Fruit fly (Drosophila melanogaster) whole organism, embryonic: ENCODE measurements around the gene Ask1.
A peak's percentile ranks its signal among the peaks of the same experiment; 100 is the strongest.

Source experiments
- Asciz ChIP-seq: fragments of 200-800 bp; sonication (Bioruptor generic); optimal IDR thresholded peaks from 2 replicates; lab custom pipeline; 2017; ENCODE audit warnings: missing biosample characterization, mild to moderate bottlenecking, missing genetic modification characterization, missing genetic modification reagents
- CG11085 ChIP-seq: fragments of 200-800 bp; sonication (Bioruptor generic); IDR thresholded peaks from 2 replicates; pipeline ENCODE4 v1.3.6; 2022; ENCODE audit warnings: missing biosample characterization, missing genetic modification characterization
- CG16863 ChIP-seq: fragments of 200-800 bp; sonication (Bioruptor generic); optimal IDR thresholded peaks from 3 replicates; lab custom pipeline; 2016; ENCODE audit warnings: missing biosample characterization, missing genetic modification characterization
- CG17328 ChIP-seq: fragments of 200-800 bp; sonication (Bioruptor generic); IDR thresholded peaks from 2 replicates; pipeline ENCODE4 v1.3.6; 2022; ENCODE audit warnings: missing biosample characterization, missing genetic modification characterization
- CG17359 ChIP-seq: fragments of 200-800 bp; sonication (Bioruptor generic); optimal IDR thresholded peaks from 3 replicates; lab custom pipeline; 2018; ENCODE audit warnings: missing biosample characterization, mild to moderate bottlenecking, missing genetic modification characterization, moderate library complexity
- CG17385 ChIP-seq: fragments of 200-800 bp; sonication (Bioruptor generic); optimal IDR thresholded peaks from 3 replicates; lab custom pipeline; 2018; ENCODE audit warnings: missing biosample characterization, mild to moderate bottlenecking, missing genetic modification characterization
- CG17612 ChIP-seq: fragments of 200-800 bp; sonication (Bioruptor generic); IDR thresholded peaks from 2 replicates; pipeline ENCODE4 v1.3.6; 2022; ENCODE audit warnings: missing biosample characterization, missing genetic modification characterization
- CG18599 ChIP-seq: fragments of 200-800 bp; sonication (Bioruptor generic); optimal IDR thresholded peaks from 3 replicates; lab custom pipeline; 2017; ENCODE audit warnings: missing biosample characterization, missing genetic modification characterization, mild to moderate bottlenecking, moderate library complexity, missing genetic modification reagents
- CG30403 ChIP-seq: fragments of 200-800 bp; sonication (Bioruptor generic); optimal IDR thresholded peaks from 3 replicates; lab custom pipeline; 2016; ENCODE audit warnings: missing biosample characterization, missing genetic modification characterization
- CG32532 ChIP-seq: fragments of 200-800 bp; sonication (Bioruptor generic); IDR thresholded peaks from 2 replicates; pipeline ENCODE4 v1.3.6; 2022; ENCODE audit warnings: missing biosample characterization, missing genetic modification characterization
- CG33213 ChIP-seq: fragments of 200-800 bp; sonication (Bioruptor generic); optimal IDR thresholded peaks from 3 replicates; lab custom pipeline; 2016; ENCODE audit warnings: missing biosample characterization, missing genetic modification characterization
- CG6254 ChIP-seq: fragments of 200-800 bp; sonication (Bioruptor generic); optimal IDR thresholded peaks from 3 replicates; lab custom pipeline; 2017; ENCODE audit warnings: mild to moderate bottlenecking, missing biosample characterization, missing genetic modification reagents, missing genetic modification characterization
- CG7745 ChIP-seq: fragments of 200-800 bp; sonication (Bioruptor generic); optimal IDR thresholded peaks from 2 replicates; lab custom pipeline; 2018; ENCODE audit warnings: missing biosample characterization, mild to moderate bottlenecking, missing genetic modification characterization, moderate library complexity
- CG8281 ChIP-seq: fragments of 200-800 bp; sonication (Bioruptor generic); optimal IDR thresholded peaks from 2 replicates; lab custom pipeline; 2018; ENCODE audit warnings: missing biosample characterization, mild to moderate bottlenecking, missing genetic modification characterization, moderate library complexity
- CG9932 ChIP-seq: fragments of 200-800 bp; sonication (Bioruptor generic); IDR thresholded peaks from 2 replicates; pipeline ENCODE4 v1.3.6; 2022; ENCODE audit warnings: missing biosample characterization, missing genetic modification characterization
- D ChIP-seq, 2 experiments: fragments of 200-800 bp in 1 of 2; fragments of >200 bp in 1 of 2; sonication (Bioruptor generic) in 1 of 2; optimal IDR thresholded peaks; 2 replicates in 1 of 2; 3 replicates in 1 of 2; lab custom pipeline; 2017; ENCODE audit warnings: mild to moderate bottlenecking in 1 of 2, missing biosample characterization in 1 of 2, missing genetic modification characterization in 1 of 2, missing genetic modification reagents in 1 of 2
- Dll ChIP-seq: fragments of 200-800 bp; sonication (Bioruptor generic); IDR thresholded peaks from 4 replicates; pipeline ENCODE4 v1.3.6; 2022; ENCODE audit warnings: missing biosample characterization, missing genetic modification characterization; ENCODE audit not compliant: partially characterized antibody
- Ets65A ChIP-seq: fragments of 200-800 bp; sonication (Bioruptor generic); peaks from one replicate; lab custom pipeline; 2016; ENCODE audit warnings: missing biosample characterization, missing genetic modification characterization
- Ets97D ChIP-seq: fragments of 200-800 bp; sonication (Bioruptor generic); optimal IDR thresholded peaks from 3 replicates; lab custom pipeline; 2016; ENCODE audit warnings: missing biosample characterization, missing genetic modification characterization
- HLH54F ChIP-seq: fragments of 200-800 bp; sonication (Bioruptor generic); optimal IDR thresholded peaks from 3 replicates; lab custom pipeline; 2016; ENCODE audit warnings: missing biosample characterization, missing genetic modification characterization
- Hey ChIP-seq: fragments of 200-800 bp; sonication (Bioruptor generic); optimal IDR thresholded peaks from 3 replicates; lab custom pipeline; 2018; ENCODE audit warnings: missing biosample characterization, mild to moderate bottlenecking, missing genetic modification characterization
- Hr3 ChIP-seq: fragments of 200-800 bp; sonication (Bioruptor generic); optimal IDR thresholded peaks from 3 replicates; lab custom pipeline; 2016; ENCODE audit warnings: missing biosample characterization, missing genetic modification characterization
- Hr51 ChIP-seq, 2 experiments: fragments of 200-800 bp; sonication (Bioruptor generic); optimal IDR thresholded peaks; 2 replicates in 1 of 2; 3 replicates in 1 of 2; lab custom pipeline; 2016 to 2018; ENCODE audit warnings: missing biosample characterization in 2 of 2, missing genetic modification characterization in 2 of 2, mild to moderate bottlenecking in 1 of 2, moderate library complexity in 1 of 2
- Jarid2 ChIP-seq: fragments of 200-800 bp; sonication (Bioruptor generic); optimal IDR thresholded peaks from 3 replicates; lab custom pipeline; 2017; ENCODE audit warnings: mild to moderate bottlenecking, missing biosample characterization, missing genetic modification reagents, missing genetic modification characterization
- MTF-1 ChIP-seq: fragments of 200-800 bp; sonication (Bioruptor generic); optimal IDR thresholded peaks from 2 replicates; lab custom pipeline; 2018; ENCODE audit warnings: missing biosample characterization, mild to moderate bottlenecking, missing genetic modification characterization, borderline replicate concordance
- Nf-YA ChIP-seq: fragments of 200-800 bp; sonication (Bioruptor generic); IDR thresholded peaks from 2 replicates; pipeline ENCODE4 v1.3.6; 2022; ENCODE audit warnings: missing biosample characterization, missing genetic modification characterization
- Poxn ChIP-seq: fragments of 200-800 bp; sonication (Bioruptor generic); IDR thresholded peaks from 2 replicates; pipeline ENCODE4 v1.3.6; 2022; ENCODE audit warnings: missing biosample characterization, missing genetic modification characterization
- Ptx1 ChIP-seq: fragments of 200-800 bp; sonication (Bioruptor generic); IDR thresholded peaks from 2 replicates; pipeline ENCODE4 v1.3.6; 2022; ENCODE audit warnings: missing biosample characterization, missing genetic modification characterization
- Side ChIP-seq: fragments of 200-800 bp; sonication (Bioruptor generic); optimal IDR thresholded peaks from 2 replicates; lab custom pipeline; 2016; ENCODE audit warnings: missing biosample characterization, missing genetic modification characterization
- Sox100B ChIP-seq: fragments of 200-800 bp; sonication (Bioruptor generic); optimal IDR thresholded peaks from 3 replicates; lab custom pipeline; 2018; ENCODE audit warnings: missing biosample characterization, mild to moderate bottlenecking, missing genetic modification characterization
- Ssrp ChIP-seq: fragments of 200-800 bp; sonication (Bioruptor generic); optimal IDR thresholded peaks from 2 replicates; lab custom pipeline; 2018; ENCODE audit warnings: missing biosample characterization, mild to moderate bottlenecking, missing genetic modification characterization, moderate library complexity
- Stat92E ChIP-seq, 3 experiments: fragments of >200 bp in 2 of 3; fragments of 200-800 bp in 1 of 3; sonication (Bioruptor generic) in 1 of 3; optimal IDR thresholded peaks; 2 replicates each; lab custom pipeline; 2017 to 2019; ENCODE audit warnings: missing biosample characterization in 3 of 3, missing genetic modification characterization in 3 of 3, mild to moderate bottlenecking in 1 of 3, moderate library complexity in 1 of 3
- YL-1 ChIP-seq: fragments of 200-800 bp; sonication (Bioruptor generic); optimal IDR thresholded peaks from 3 replicates; lab custom pipeline; 2017; ENCODE audit warnings: missing biosample characterization, mild to moderate bottlenecking, missing genetic modification characterization
- ase ChIP-seq: fragments of 200-800 bp; sonication (Bioruptor generic); IDR thresholded peaks from 3 replicates; pipeline ENCODE4 v1.3.6; 2022; ENCODE audit warnings: missing biosample characterization, missing genetic modification characterization
- ash1 ChIP-seq: fragments of 200-800 bp; sonication (Bioruptor generic); optimal IDR thresholded peaks from 2 replicates; lab custom pipeline; 2018; ENCODE audit warnings: missing biosample characterization, mild to moderate bottlenecking, missing genetic modification characterization
- btn ChIP-seq: fragments of 200-800 bp; sonication (Bioruptor generic); optimal IDR thresholded peaks from 2 replicates; lab custom pipeline; 2016; ENCODE audit warnings: missing biosample characterization, missing genetic modification characterization
- caup ChIP-seq: fragments of 200-800 bp; sonication (Bioruptor generic); optimal IDR thresholded peaks from 3 replicates; lab custom pipeline; 2017; ENCODE audit warnings: missing biosample characterization, mild to moderate bottlenecking, missing genetic modification characterization, moderate library complexity; ENCODE audit not compliant: severe bottlenecking
- crp ChIP-seq, 2 experiments: fragments of 200-800 bp; sonication (Bioruptor generic); optimal IDR thresholded peaks; 2 replicates in 1 of 2; 3 replicates in 1 of 2; lab custom pipeline; 2017; ENCODE audit warnings: missing biosample characterization in 2 of 2, missing genetic modification characterization in 2 of 2, mild to moderate bottlenecking in 1 of 2, moderate library complexity in 1 of 2
- dpn ChIP-seq, 2 experiments: fragments of 200-800 bp; sonication (Bioruptor generic); optimal IDR thresholded peaks; 3 replicates each; lab custom pipeline; 2016; ENCODE audit warnings: missing biosample characterization in 2 of 2, missing genetic modification characterization in 2 of 2
- gfzf ChIP-seq: fragments of 200-800 bp; sonication (Bioruptor generic); optimal IDR thresholded peaks from 2 replicates; lab custom pipeline; 2016; ENCODE audit warnings: missing biosample characterization, mild to moderate bottlenecking, missing genetic modification characterization, moderate library complexity
- pan ChIP-seq, 4 experiments: fragments of >200 bp in 3 of 4; fragments of 200-800 bp in 1 of 4; sonication (Bioruptor generic) in 1 of 4; optimal IDR thresholded peaks in 3 of 4; IDR thresholded peaks in 1 of 4; 2 replicates each; pipeline versions ENCODE4 v1.3.6 to Lab custom; 2017 to 2022; ENCODE audit warnings: missing biosample characterization in 2 of 4, missing genetic modification characterization in 2 of 4, mixed read lengths in 1 of 4
- sr ChIP-seq: fragments of 200-800 bp; sonication (Bioruptor generic); IDR thresholded peaks from 3 replicates; pipeline ENCODE4 v1.3.6; 2022; ENCODE audit warnings: missing biosample characterization, missing genetic modification characterization
- ssp ChIP-seq: fragments of 200-800 bp; sonication (Bioruptor generic); IDR thresholded peaks from 2 replicates; pipeline ENCODE4 v1.3.6; 2022; ENCODE audit warnings: missing biosample characterization, missing genetic modification characterization
- sug ChIP-seq: fragments of 200-800 bp; optimal IDR thresholded peaks from 2 replicates; lab custom pipeline; 2019; ENCODE audit warnings: missing biosample characterization, mild to moderate bottlenecking, missing genetic modification characterization, moderate library complexity
- tll ChIP-seq, 2 experiments: fragments of 200-800 bp in 1 of 2; fragments of >200 bp in 1 of 2; sonication (Bioruptor generic) in 1 of 2; optimal IDR thresholded peaks; 2 replicates each; lab custom pipeline; 2017 to 2019; ENCODE audit warnings: missing biosample characterization in 2 of 2, missing genetic modification characterization in 2 of 2, mild to moderate bottlenecking in 1 of 2, moderate library complexity in 1 of 2
- trem ChIP-seq: fragments of 200-800 bp; optimal IDR thresholded peaks from 3 replicates; lab custom pipeline; 2019; ENCODE audit warnings: missing biosample characterization, mild to moderate bottlenecking, missing genetic modification characterization, moderate library complexity
- usp ChIP-seq: fragments of >200 bp; optimal IDR thresholded peaks from 2 replicates; lab custom pipeline; 2017; ENCODE audit warnings: missing biosample characterization, missing genetic modification characterization
- z ChIP-seq: fragments of 200-800 bp; sonication (Bioruptor generic); IDR thresholded peaks from 3 replicates; pipeline ENCODE4 v1.3.6; 2022; ENCODE audit warnings: missing biosample characterization, missing genetic modification characterization

Gene Ask1

dm6 chr3R:19880431-19880939, 966 bp downstream of the Ask1 start (continued):
- peak in 1 of 3 experiments; percentile 57 for TF ChIP-seq Stat92E (GFP tag; optimal IDR thresholded peaks at IDR 0.05; lab: Kevin White, UChicago)
- no peak for TF ChIP-seq z (GFP tag; lab: Robert Waterston, UW)
- TF ChIP-seq CG17385: peak; percentile 73
- TF ChIP-seq Nf-YA: 0 out of 2 replicates have a peak, but pooled peaks have one; percentile 29
- no peak for TF ChIP-seq pan (optimal IDR thresholded peaks at IDR 0.05; lab: Kevin White, UChicago)
- TF ChIP-seq pan (GFP tag; optimal IDR thresholded peaks at IDR 0.05 in 1 of 2, IDR thresholded peaks at IDR 0.05 in 1 of 2): peak in 1 of 2 experiments; percentile 44
- peak; percentile 58 for TF ChIP-seq Side (GFP tag; lab: Kevin White, UChicago)
- peak; percentile 99 for TF ChIP-seq sr (GFP tag; lab: Robert Waterston, UW)
- no peak for TF ChIP-seq CG7745 (tag; lab: Kevin White, UChicago)
- TF ChIP-seq CG9932: peak; percentile 22; the same call in 1 of the 2 replicates
- peak; percentile 59 for TF ChIP-seq CG17359 (tag; lab: Kevin White, UChicago)
- TF ChIP-seq Poxn (GFP tag; lab: Robert Waterston, UW): no peak
- no peak for TF ChIP-seq CG17612 (GFP tag; lab: Robert Waterston, UW)
- TF ChIP-seq CG30403 (GFP tag; lab: Kevin White, UChicago): peak; percentile 55
- TF ChIP-seq crp (GFP tag; optimal IDR thresholded peaks at IDR 0.05; lab: Kevin White, UChicago): peak in 1 of 2 experiments; percentile 15
- TF ChIP-seq CG11085 (GFP tag; lab: Robert Waterston, UW): no peak
- TF ChIP-seq btn (GFP tag; lab: Kevin White, UChicago): peak; percentile 37
- TF ChIP-seq CG6254 (GFP tag; lab: Kevin White, UChicago): peak; percentile 8
- TF ChIP-seq Hr3: peak; percentile 23
- peak; percentile 77 for TF ChIP-seq sug (tag; lab: Kevin White, UChicago)
- peak; percentile 91 for TF ChIP-seq Ets97D
- no peak for TF ChIP-seq YL-1 (GFP tag; lab: Kevin White, UChicago)
- peak; percentile 38 for TF ChIP-seq Ssrp (tag; lab: Kevin White, UChicago)
- TF ChIP-seq tll (GFP tag; optimal IDR thresholded peaks at IDR 0.05; lab: Kevin White, UChicago): no peak
- TF ChIP-seq CG33213 (GFP tag; lab: Kevin White, UChicago): no peak
- TF ChIP-seq ssp (GFP tag; lab: Robert Waterston, UW): 0 out of 2 replicates have a peak, but pooled peaks have one; percentile 10
- TF ChIP-seq CG18599: peak; percentile 76
- TF ChIP-seq ash1 (GFP tag; lab: Kevin White, UChicago): no peak
- peak; percentile 18 for TF ChIP-seq CG16863
- TF ChIP-seq gfzf: no peak
- peak; percentile 55 for TF ChIP-seq Ptx1
- no peak for TF ChIP-seq usp (GFP tag; lab: Kevin White, UChicago)
- TF ChIP-seq Sox100B (GFP tag; lab: Kevin White, UChicago): peak; percentile 75
- TF ChIP-seq CG8281 (tag; lab: Kevin White, UChicago): no peak
- no peak for TF ChIP-seq Jarid2 (GFP tag; lab: Kevin White, UChicago)
- TF ChIP-seq Asciz: peak; percentile 61
- no peak for TF ChIP-seq Dll (GFP tag; lab: Robert Waterston, UW)
- TF ChIP-seq CG32532 (GFP tag; lab: Robert Waterston, UW): peak; percentile 52; the same call in 1 of the 2 replicates
- no peak for TF ChIP-seq CG17328 (GFP tag; lab: Robert Waterston, UW)
- TF ChIP-seq HLH54F: peak; percentile 18
- peak; percentile 46 for TF ChIP-seq caup (GFP tag; lab: Kevin White, UChicago)
- no peak for TF ChIP-seq MTF-1 (GFP tag; lab: Kevin White, UChicago)
- no peak for TF ChIP-seq ase (GFP tag; lab: Robert Waterston, UW)
- peak; percentile 88 for TF ChIP-seq Ets65A (GFP tag; lab: Kevin White, UChicago)
- no peak for TF ChIP-seq trem
- TF ChIP-seq dpn (GFP tag; optimal IDR thresholded peaks at IDR 0.05; lab: Kevin White, UChicago): peak; percentile 32 to 38
- TF ChIP-seq Hr51 (GFP tag; optimal IDR thresholded peaks at IDR 0.05; lab: Kevin White, UChicago): peak in 1 of 2 experiments; percentile 75
- no peak for TF ChIP-seq D (optimal IDR thresholded peaks at IDR 0.05; lab: Kevin White, UChicago)
- TF ChIP-seq D (GFP tag; optimal IDR thresholded peaks at IDR 0.05; lab: Kevin White, UChicago): peak; percentile 29
- peak; percentile 9 for TF ChIP-seq Hey (tag; lab: Kevin White, UChicago)
